Worm (Caenorhabditis elegans): Measurements from ENCODE around the gene tac-1.

tac-1 gene

DNA sequence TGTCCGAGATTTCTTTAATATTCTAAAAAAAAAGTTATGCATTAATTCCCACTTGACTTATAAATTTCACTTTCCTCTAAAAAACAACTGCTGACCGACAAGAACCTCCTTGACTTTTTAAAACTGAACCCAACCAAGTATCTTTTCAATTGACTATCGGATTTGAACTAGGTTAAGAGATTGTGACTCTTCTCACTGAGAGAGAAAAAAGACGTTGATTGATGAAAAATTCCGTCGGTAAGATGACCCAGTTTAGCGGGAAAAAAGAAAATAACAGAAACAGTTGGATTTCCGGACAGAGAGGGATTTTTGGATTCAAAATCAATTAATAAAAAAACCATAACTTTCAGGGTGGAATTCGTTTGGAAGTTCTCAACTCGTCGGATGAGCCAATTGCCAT, 47.2 kb downstream of the tac-1 start:
- TF ChIP-seq unc-62 (GFP tag; optimal IDR thresholded peaks at IDR 0.05 in 1 of 2): peak in 1 of 2 experiments; percentile 82
- no peak for TF ChIP-seq unc-62 (tag; optimal IDR thresholded peaks at IDR 0.05)
- no peak for TF ChIP-seq jun-1 (tag; optimal IDR thresholded peaks at IDR 0.05)
- TF ChIP-seq fos-1 (tag; optimal IDR thresholded peaks at IDR 0.05): no peak
- TF ChIP-seq R02D3.7 (tag; optimal IDR thresholded peaks at IDR 0.05): no peak

DNA sequence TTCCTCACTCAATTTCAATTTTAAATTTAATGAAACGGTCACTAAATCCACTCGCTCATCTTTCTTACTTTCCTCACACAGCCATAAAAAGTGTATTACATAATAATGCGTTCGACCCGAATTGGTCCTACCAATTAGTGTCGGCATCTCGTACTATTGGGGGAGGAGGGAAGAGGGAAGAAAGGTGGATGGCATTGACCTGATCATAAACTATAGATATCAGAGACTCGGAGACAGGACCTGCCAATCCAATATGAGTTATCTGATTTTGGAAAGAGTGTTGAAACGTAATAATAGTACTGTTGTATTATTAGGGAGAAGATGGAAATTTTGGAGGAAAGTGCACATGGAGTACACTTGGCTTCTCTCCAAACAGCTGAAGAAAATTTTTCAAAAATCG, 47.7 kb downstream of the tac-1 start:
- no peak for TF ChIP-seq jun-1 (tag; optimal IDR thresholded peaks at IDR 0.05)
- peak; percentile 0 for TF ChIP-seq aha-1 (tag)

DNA sequence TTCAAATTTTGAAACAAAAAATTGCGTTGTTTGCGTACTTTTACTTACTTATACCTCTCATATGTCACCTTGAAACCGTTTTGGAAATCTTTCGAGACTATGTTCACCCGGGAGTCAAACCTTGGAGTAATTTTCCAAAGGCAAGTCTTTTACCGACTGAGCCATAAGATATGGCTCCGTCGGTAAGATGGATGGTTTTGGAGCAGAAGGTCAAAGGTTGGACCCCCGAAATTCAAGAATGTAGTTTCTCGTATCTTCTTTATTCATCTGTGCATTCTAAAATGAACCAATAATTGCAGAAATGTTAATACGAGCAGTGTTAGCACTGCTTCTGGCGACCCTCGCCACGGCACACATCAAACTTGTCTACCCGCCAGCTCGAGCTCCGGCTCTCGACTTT, 48.5 kb downstream of the tac-1 start, which contains the start of gene C09F9.2:
Gene C09F9.2 (plus strand): TSS at position 301 of the 400 bp plus-strand sequence.
- no peak for TF ChIP-seq zip-11 (GFP tag; IDR thresholded peaks at IDR 0.05)
- TF ChIP-seq aha-1 (tag): peak; percentile 85

DNA sequence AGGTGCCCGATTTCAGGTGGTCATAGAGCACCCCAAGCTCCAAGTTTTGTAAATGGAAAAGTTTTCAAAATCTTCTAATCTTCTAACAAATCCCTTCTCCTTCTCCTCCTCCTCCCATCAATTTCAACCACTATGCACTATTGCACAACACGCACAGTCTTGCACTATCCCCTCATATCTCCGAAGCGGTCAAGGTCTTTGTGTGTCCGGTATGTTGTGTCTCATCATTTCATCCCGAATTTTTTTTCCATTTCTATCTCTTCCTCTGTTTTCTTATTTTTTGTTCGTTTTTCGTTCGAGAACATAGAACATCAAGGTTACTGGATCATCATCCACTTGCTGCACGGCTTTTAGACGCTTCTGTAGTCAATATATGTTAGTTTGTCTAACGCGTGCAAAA, 49.5 kb downstream of the tac-1 start:
- no peak for TF ChIP-seq ceh-32 (tag; optimal IDR thresholded peaks at IDR 0.05; ENCODE audit: poor library complexity)
- TF ChIP-seq cey-2 (tag; optimal IDR thresholded peaks at IDR 0.05; ENCODE audit: borderline replicate concordance, insufficient read depth): no peak
- TF ChIP-seq zfp-3 (GFP tag; conservative IDR thresholded peaks at IDR 0.05): no peak
- TF ChIP-seq dmd-8 (GFP tag; IDR thresholded peaks at IDR 0.05): no peak
- no peak for TF ChIP-seq ceh-44 (GFP tag; IDR thresholded peaks at IDR 0.05)
- TF ChIP-seq F44E2.7 (GFP tag; IDR thresholded peaks at IDR 0.05): no peak
- no peak for TF ChIP-seq rbr-2 (tag; optimal IDR thresholded peaks at IDR 0.05)
- TF ChIP-seq pha-4 (GFP tag; IDR thresholded peaks at IDR 0.05): no peak
- TF ChIP-seq pha-4 (tag; optimal IDR thresholded peaks at IDR 0.05): no peak
- TF ChIP-seq R02D3.7 (tag; optimal IDR thresholded peaks at IDR 0.05): no peak
- no peak for TF ChIP-seq zfp-2 (tag; optimal IDR thresholded peaks at IDR 0.05)
- TF ChIP-seq mes-2 (tag; optimal IDR thresholded peaks at IDR 0.05; ENCODE audit: poor library complexity, severe bottlenecking): no peak
- no peak for TF ChIP-seq pqm-1 (tag; optimal IDR thresholded peaks at IDR 0.05)
- no peak for TF ChIP-seq lin-1 (GFP tag; IDR thresholded peaks at IDR 0.05)
- no peak for TF ChIP-seq lir-3 (tag; optimal IDR thresholded peaks at IDR 0.05)
- no peak for TF ChIP-seq daf-16 (GFP tag; optimal IDR thresholded peaks at IDR 0.05)
- no peak for TF ChIP-seq daf-16 (tag; optimal IDR thresholded peaks at IDR 0.05)
- no peak for TF ChIP-seq dmd-6 (GFP tag; IDR thresholded peaks at IDR 0.05)
- TF ChIP-seq Y75B8A.6 (GFP tag; IDR thresholded peaks at IDR 0.05): no peak
- TF ChIP-seq mdt-29 (GFP tag; IDR thresholded peaks at IDR 0.05): no peak

DNA sequence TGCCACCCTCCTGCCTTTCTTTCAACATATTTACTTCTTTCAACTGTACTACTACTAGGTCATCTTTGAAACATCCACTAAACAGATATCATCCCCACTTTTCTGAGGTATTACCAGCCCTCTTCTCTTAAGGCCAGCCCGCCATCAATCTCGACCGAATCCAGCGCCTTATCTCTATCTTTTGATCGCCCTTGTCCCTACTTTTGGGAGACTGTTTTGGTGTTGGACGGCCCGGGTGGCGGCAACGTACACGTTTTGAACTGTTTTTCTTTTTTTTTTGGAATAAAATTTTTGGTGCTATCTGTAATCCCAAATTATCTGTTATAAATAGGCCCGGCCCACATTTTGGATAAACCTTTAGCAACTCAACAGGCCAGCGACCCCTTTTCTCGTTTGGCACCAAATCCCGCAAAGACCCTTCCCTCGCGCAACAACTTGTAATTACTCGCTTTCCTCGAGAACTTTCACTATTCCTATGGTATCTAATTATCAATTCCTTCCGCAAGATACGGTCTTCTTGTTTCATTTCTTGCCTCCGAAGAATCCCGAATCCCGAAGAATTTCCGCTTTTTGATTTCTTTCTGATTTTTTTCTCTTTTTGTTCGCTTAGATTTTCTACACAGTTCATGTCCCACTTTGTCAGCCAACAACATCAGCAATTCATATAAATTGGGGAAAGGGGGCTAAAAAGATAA, 50.3 kb downstream of the tac-1 start:
- TF ChIP-seq unc-62 (GFP tag; optimal IDR thresholded peaks at IDR 0.05 in 1 of 2) (peak in 1 of 2 experiments; percentile 22), unc-62 (tag; optimal IDR thresholded peaks at IDR 0.05) (no peak), aha-1 (tag) (peak; percentile 18), hif-1 (tag; optimal IDR thresholded peaks at IDR 0.05) (no peak)

All from whole organism, L4 larva.